Fruit fly (Drosophila melanogaster): ENCODE results near the gene Pus7.

dm6 chr3L:8547104-8547523 lies 37.3 kb downstream of the Pus7 start:
- peak; percentile 81 for TF ChIP-seq cic (GFP tag; optimal IDR thresholded peaks at IDR 0.05)
- TF ChIP-seq bab1 (GFP tag; optimal IDR thresholded peaks at IDR 0.05), result no peak
- peak; percentile 52 for TF ChIP-seq CG14711 (tag; optimal IDR thresholded peaks at IDR 0.05)
- TF ChIP-seq CG33017 (tag; optimal IDR thresholded peaks at IDR 0.05), result peak; percentile 65
- TF ChIP-seq kay (GFP tag; ENCODE audit: borderline replicate concordance), result peak; percentile 91
- TF ChIP-seq tj (GFP tag; optimal IDR thresholded peaks at IDR 0.05), result peak; percentile 30
- no peak for TF ChIP-seq Clk (GFP tag; optimal IDR thresholded peaks at IDR 0.05)
- no peak for TF ChIP-seq ovo (GFP tag; optimal IDR thresholded peaks at IDR 0.05)
- peak; percentile 29 for TF ChIP-seq CG5204 (GFP tag; optimal IDR thresholded peaks at IDR 0.05)
- TF ChIP-seq CG7101 (tag; optimal IDR thresholded peaks at IDR 0.05), result peak; percentile 73
- no peak for TF ChIP-seq cnc (optimal IDR thresholded peaks at IDR 0.05)

All from whole organism, adult.